Worm (Caenorhabditis elegans) whole organism, L1 larva: ENCODE data around the gene ttc-7.
A peak's percentile ranks its signal among the peaks of the same experiment; 100 is the strongest.

ENCODE experiments used
- C04F5.9 ChIP-seq: sonication (generic microtip); optimal IDR thresholded peaks from 2 replicates; lab custom pipeline; 2016; ENCODE audit warnings: missing genetic modification characterization, missing compliant biosample characterization
- C16A3.4 ChIP-seq: fragments of 150-350 bp; optimal IDR thresholded peaks from 2 replicates; lab custom pipeline; 2014; ENCODE audit warnings: missing biosample characterization, missing genetic modification characterization
- C34B4.2 ChIP-seq: sonication (generic microtip); optimal IDR thresholded peaks from 2 replicates; lab custom pipeline; 2017; ENCODE audit warnings: mild to moderate bottlenecking, missing genetic modification characterization, missing compliant biosample characterization
- aly-2 ChIP-seq: fragments of 150-350 bp; optimal IDR thresholded peaks from 2 replicates; lab custom pipeline; 2014; ENCODE audit warnings: missing biosample characterization, missing genetic modification characterization
- ama-1 ChIP-seq: fragments of 150-350 bp; optimal IDR thresholded peaks from 2 replicates; lab custom pipeline; 2014
- ceh-88 ChIP-seq: fragments of 200-800 bp; sonication (Bioruptor generic); IDR thresholded peaks from 2 replicates; pipeline ENCODE4 v1.3.6; 2022; ENCODE audit warnings: missing genetic modification characterization, missing compliant biosample characterization
- dsc-1 ChIP-seq: sonication (generic microtip); optimal IDR thresholded peaks from 2 replicates; lab custom pipeline; 2016; ENCODE audit warnings: mild to moderate bottlenecking, missing genetic modification characterization, missing compliant biosample characterization
- efl-1 ChIP-seq, 4 experiments: fragments of 150-350 bp; optimal IDR thresholded peaks in 3 of 4; peaks in 1 of 4; 1 replicate in 1 of 4; 2 replicates in 3 of 4; lab custom pipeline; 2014; ENCODE audit warnings: missing biosample characterization in 2 of 4, missing genetic modification characterization in 2 of 4, missing genetic modification reagents in 2 of 4
- egl-13 ChIP-seq: sonication (generic microtip); optimal IDR thresholded peaks from 2 replicates; lab custom pipeline; 2016; ENCODE audit warnings: missing genotype, missing genetic modification reagents, missing genetic modification characterization, missing compliant biosample characterization
- elt-2 ChIP-seq: sonication (generic microtip); optimal IDR thresholded peaks from 2 replicates; lab custom pipeline; 2016; ENCODE audit warnings: missing genetic modification characterization, mild to moderate bottlenecking, inconsistent platforms, missing compliant biosample characterization, missing genetic modification reagents
- elt-3 ChIP-seq, 6 experiments: fragments of 150-350 bp in 1 of 6; sonication (generic microtip); optimal IDR thresholded peaks; 2 replicates each; lab custom pipeline; 2017 to 2018; ENCODE audit warnings: missing biosample characterization in 6 of 6, missing genetic modification characterization in 6 of 6, inconsistent platforms in 1 of 6
- fkh-10 ChIP-seq: sonication (generic microtip); optimal IDR thresholded peaks from 2 replicates; lab custom pipeline; 2017; ENCODE audit warnings: missing biosample characterization, missing genetic modification reagents, missing genetic modification characterization
- fkh-4 ChIP-seq: sonication (generic microtip); optimal IDR thresholded peaks from 2 replicates; lab custom pipeline; 2016; ENCODE audit warnings: missing compliant biosample characterization, missing genetic modification characterization, borderline replicate concordance
- fkh-8 ChIP-seq: sonication (generic microtip); optimal IDR thresholded peaks from 2 replicates; lab custom pipeline; 2016; ENCODE audit warnings: mild to moderate bottlenecking, missing genetic modification characterization, missing compliant biosample characterization
- hpl-2 ChIP-seq: fragments of 150-350 bp; optimal IDR thresholded peaks from 2 replicates; lab custom pipeline; 2014; ENCODE audit warnings: missing biosample characterization, missing genetic modification reagents, missing genetic modification characterization
- lin-13 ChIP-seq: fragments of 150-350 bp; optimal IDR thresholded peaks from 2 replicates; lab custom pipeline; 2014; ENCODE audit warnings: missing biosample characterization, missing genetic modification reagents, missing genetic modification characterization
- lsy-2 ChIP-seq, 2 experiments: fragments of 150-350 bp; optimal IDR thresholded peaks; 2 replicates each; lab custom pipeline; 2014; ENCODE audit warnings: missing biosample characterization in 2 of 2, missing genetic modification characterization in 2 of 2
- mdl-1 ChIP-seq, 2 experiments: fragments of 150-350 bp; optimal IDR thresholded peaks; 2 replicates each; lab custom pipeline; 2014 to 2017; ENCODE audit warnings: missing biosample characterization in 2 of 2, missing genetic modification characterization in 2 of 2, inconsistent platforms in 1 of 2
- mef-2 ChIP-seq: fragments of 150-350 bp; optimal IDR thresholded peaks from 2 replicates; lab custom pipeline; 2014; ENCODE audit warnings: missing biosample characterization, missing genetic modification characterization
- nhr-11 ChIP-seq: fragments of 150-350 bp; optimal IDR thresholded peaks from 2 replicates; lab custom pipeline; 2014; ENCODE audit warnings: missing biosample characterization, missing genetic modification characterization
- nhr-237 ChIP-seq: fragments of 150-350 bp; optimal IDR thresholded peaks from 2 replicates; lab custom pipeline; 2014; ENCODE audit warnings: missing biosample characterization, missing genetic modification characterization
- nhr-28 ChIP-seq: fragments of 150-350 bp; optimal IDR thresholded peaks from 2 replicates; lab custom pipeline; 2014; ENCODE audit warnings: missing biosample characterization, missing genetic modification characterization
- nhr-47 ChIP-seq: sonication (generic microtip); optimal IDR thresholded peaks from 2 replicates; lab custom pipeline; 2016; ENCODE audit warnings: mild to moderate bottlenecking, missing genetic modification characterization, moderate library complexity, missing compliant biosample characterization
- nhr-85 ChIP-seq: sonication (generic microtip); peaks from one replicate; lab custom pipeline; 2016; ENCODE audit warnings: missing genetic modification characterization, inconsistent platforms, missing compliant biosample characterization
- pag-3 ChIP-seq: sonication (generic microtip); optimal IDR thresholded peaks from 2 replicates; lab custom pipeline; 2017; ENCODE audit warnings: missing genetic modification characterization, mild to moderate bottlenecking, missing compliant biosample characterization, antibody characterized with exemption, borderline replicate concordance; ENCODE audit not compliant: insufficient read depth
- pax-3 ChIP-seq: fragments of 200-800 bp; sonication (Bioruptor generic); optimal IDR thresholded peaks from 2 replicates; lab custom pipeline; 2018; ENCODE audit warnings: mild to moderate bottlenecking, missing genetic modification characterization, moderate library complexity, missing compliant biosample characterization
- rnt-1 ChIP-seq: sonication (generic microtip); optimal IDR thresholded peaks from 2 replicates; lab custom pipeline; 2016; ENCODE audit warnings: mild to moderate bottlenecking, missing genetic modification characterization, moderate library complexity, missing compliant biosample characterization
- snpc-4 ChIP-seq: fragments of 150-350 bp; optimal IDR thresholded peaks from 2 replicates; lab custom pipeline; 2014; ENCODE audit warnings: missing biosample characterization, missing genetic modification characterization
- sptf-1 ChIP-seq: fragments of 150-350 bp; optimal IDR thresholded peaks from 2 replicates; lab custom pipeline; 2014; ENCODE audit warnings: missing biosample characterization, missing genetic modification characterization
- sup-37 ChIP-seq: fragments of 200-800 bp; sonication (Bioruptor generic); optimal IDR thresholded peaks from 2 replicates; lab custom pipeline; 2018; ENCODE audit warnings: mild to moderate bottlenecking, missing genetic modification characterization, missing compliant biosample characterization
- swsn-7 ChIP-seq: sonication (generic microtip); optimal IDR thresholded peaks from 2 replicates; lab custom pipeline; 2016; ENCODE audit warnings: missing genetic modification characterization, missing compliant biosample characterization
- tbx-2 ChIP-seq: sonication (generic microtip); optimal IDR thresholded peaks from 2 replicates; lab custom pipeline; 2016; ENCODE audit warnings: missing genetic modification characterization, missing compliant biosample characterization
- unc-62 ChIP-seq: fragments of 150-350 bp; optimal IDR thresholded peaks from 2 replicates; lab custom pipeline; 2014; ENCODE audit warnings: missing biosample characterization, missing genetic modification reagents, missing genetic modification characterization
- unc-86 ChIP-seq: sonication (generic microtip); optimal IDR thresholded peaks from 2 replicates; lab custom pipeline; 2016; ENCODE audit warnings: missing genetic modification characterization, missing compliant biosample characterization
- zip-4 ChIP-seq: fragments of 200-800 bp; sonication (Bioruptor generic); optimal IDR thresholded peaks from 2 replicates; lab custom pipeline; 2018; ENCODE audit warnings: mild to moderate bottlenecking, missing genetic modification characterization, moderate library complexity, missing compliant biosample characterization
- ztf-11 ChIP-seq, 2 experiments: sonication (generic microtip); optimal IDR thresholded peaks; 2 replicates each; lab custom pipeline; 2016 to 2017; ENCODE audit warnings: missing genetic modification characterization in 2 of 2, missing biosample characterization in 1 of 2, missing compliant biosample characterization in 1 of 2

ttc-7 gene

ce11 chrIII:1893405-1893804 lies 33.2 kb downstream of the ttc-7 start:
- TF ChIP-seq nhr-85 (tag; lab: Kevin White, UChicago) (peak; percentile 50), ztf-11 (tag; optimal IDR thresholded peaks at IDR 0.05; lab: Kevin White, UChicago) (no peak)

ce11 chrIII:1893851-1894250 lies 33.6 kb downstream of the ttc-7 start, which contains the start of the genes B0524.5 and B0524.2:
Gene B0524.5 (minus strand): TSS chrIII:1893890.
Gene B0524.2 (plus strand): TSS chrIII:1894057.
- TF ChIP-seq nhr-85 (tag; lab: Kevin White, UChicago) (no peak), ztf-11 (tag; optimal IDR thresholded peaks at IDR 0.05; lab: Kevin White, UChicago) (no peak), efl-1 (optimal IDR thresholded peaks at IDR 0.05; lab: Kevin White, UChicago) (no peak), efl-1 (GFP tag; optimal IDR thresholded peaks at IDR 0.05 in 1 of 2; lab: Kevin White, UChicago) (no peak), lin-13 (GFP tag; lab: Kevin White, UChicago) (no peak), ama-1 (no peak), sup-37 (GFP tag; lab: Kevin White, UChicago) (no peak), hpl-2 (GFP tag; lab: Kevin White, UChicago) (no peak), swsn-7 (tag; lab: Kevin White, UChicago) (no peak), unc-86 (tag; lab: Kevin White, UChicago) (no peak), elt-2 (tag; lab: Kevin White, UChicago) (no peak), mdl-1 (tag; optimal IDR thresholded peaks at IDR 0.05; lab: Kevin White, UChicago) (no peak), fkh-4 (tag; lab: Kevin White, UChicago) (no peak), C04F5.9 (no peak), pag-3 (tag; lab: Kevin White, UChicago) (no peak), sptf-1 (tag; lab: Kevin White, UChicago) (no peak), elt-3 (tag; optimal IDR thresholded peaks at IDR 0.05; lab: Kevin White, UChicago) (no peak), nhr-237 (no peak), zip-4 (GFP tag; lab: Kevin White, UChicago) (no peak), nhr-47 (tag; lab: Kevin White, UChicago) (no peak)

ce11 chrIII:1900406-1900805 lies 40.2 kb downstream of the ttc-7 start:
- TF ChIP-seq lsy-2 (tag; optimal IDR thresholded peaks at IDR 0.05; lab: Kevin White, UChicago), result peak; percentile 1 to 21

- TF ChIP-seq fkh-4 (tag; lab: Kevin White, UChicago) (no peak), pax-3 (no peak), C34B4.2 (tag; lab: Kevin White, UChicago) (no peak), rnt-1 (no peak), aly-2 (tag; lab: Kevin White, UChicago) (no peak), nhr-11 (tag; lab: Kevin White, UChicago) (no peak), tbx-2 (tag; lab: Kevin White, UChicago) (no peak), egl-13 (tag; lab: Kevin White, UChicago) (no peak), nhr-28 (tag; lab: Kevin White, UChicago) (no peak), unc-62 (GFP tag; lab: Kevin White, UChicago) (no peak), unc-86 (tag; lab: Kevin White, UChicago) (no peak), ceh-88 (GFP tag; lab: Robert Waterston, UW) (no peak), fkh-10 (GFP tag; lab: Kevin White, UChicago) (no peak), dsc-1 (tag; lab: Kevin White, UChicago) (no peak), fkh-8 (tag; lab: Kevin White, UChicago) (no peak), mef-2 (tag; lab: Kevin White, UChicago) (no peak), snpc-4 (tag; lab: Kevin White, UChicago) (no peak), C16A3.4 (tag; lab: Kevin White, UChicago) (no peak), nhr-237 (no peak)
These were observed 43.7 kb downstream of the ttc-7 start for ce11 chrIII:1903966-1904365.
